Worm (Caenorhabditis elegans): Measurements from ENCODE around the gene flp-28.

Gene flp-28

ce11 chrX:10092864-10093263, 5.1 kb upstream of the flp-28 start, which contains the start of gene flp-3:
TSS of gene flp-3 (minus strand) at chrX:10092964.
- TF ChIP-seq hmg-4 (GFP tag; optimal IDR thresholded peaks at IDR 0.05) (no peak), B0310.2 (tag; optimal IDR thresholded peaks at IDR 0.05) (no peak), aly-1 (tag; optimal IDR thresholded peaks at IDR 0.05) (no peak), tbx-37 (GFP tag; conservative IDR thresholded peaks at IDR 0.05) (no peak), hnd-1 (tag; optimal IDR thresholded peaks at IDR 0.05) (no peak), hmbx-1 (tag; optimal IDR thresholded peaks at IDR 0.05) (no peak), tbx-11 (GFP tag; IDR thresholded peaks at IDR 0.05) (no peak), tra-4 (tag; optimal IDR thresholded peaks at IDR 0.05) (no peak), flt-1 (GFP tag; IDR thresholded peaks at IDR 0.05) (no peak), sea-1 (GFP tag; conservative IDR thresholded peaks at IDR 0.05) (no peak), ceh-13 (GFP tag; optimal IDR thresholded peaks at IDR 0.05) (no peak), scrt-1 (GFP tag; IDR thresholded peaks at IDR 0.05) (no peak), ets-7 (tag; optimal IDR thresholded peaks at IDR 0.05) (no peak), ama-1 (optimal IDR thresholded peaks at IDR 0.05) (no peak), ceh-36 (tag; optimal IDR thresholded peaks at IDR 0.05) (no peak), pes-1 (GFP tag; IDR thresholded peaks at IDR 0.05) (no peak), F13C5.2 (tag; optimal IDR thresholded peaks at IDR 0.05) (no peak)

- TF ChIP-seq ama-1 (optimal IDR thresholded peaks at IDR 0.05) (no peak), scrt-1 (GFP tag; IDR thresholded peaks at IDR 0.05) (no peak), ceh-36 (tag; optimal IDR thresholded peaks at IDR 0.05) (no peak), pes-1 (GFP tag; IDR thresholded peaks at IDR 0.05) (no peak), hnd-1 (tag; optimal IDR thresholded peaks at IDR 0.05) (no peak), F13C5.2 (tag; optimal IDR thresholded peaks at IDR 0.05) (no peak), B0310.2 (tag; optimal IDR thresholded peaks at IDR 0.05) (no peak), hmbx-1 (tag; optimal IDR thresholded peaks at IDR 0.05) (no peak), hmg-4 (GFP tag; optimal IDR thresholded peaks at IDR 0.05) (no peak), tbx-11 (GFP tag; IDR thresholded peaks at IDR 0.05) (no peak), flt-1 (GFP tag; IDR thresholded peaks at IDR 0.05) (no peak), tra-4 (tag; optimal IDR thresholded peaks at IDR 0.05) (no peak), aly-1 (tag; optimal IDR thresholded peaks at IDR 0.05) (no peak), tbx-37 (GFP tag; conservative IDR thresholded peaks at IDR 0.05) (no peak), sea-1 (GFP tag; conservative IDR thresholded peaks at IDR 0.05) (no peak), ets-7 (tag; optimal IDR thresholded peaks at IDR 0.05) (no peak), ceh-13 (GFP tag; optimal IDR thresholded peaks at IDR 0.05) (no peak)
Measured at ce11 chrX:10085073-10085472, 2.7 kb downstream of the flp-28 start.

ce11 chrX:10084050-10084672, 3.6 kb downstream of the flp-28 start, which contains the start of gene W07E11.1:
TSS of gene W07E11.1 (plus strand) at chrX:10084622.
- TF ChIP-seq hmg-4 (GFP tag; optimal IDR thresholded peaks at IDR 0.05), result no peak
- no peak for TF ChIP-seq hmbx-1 (tag; optimal IDR thresholded peaks at IDR 0.05)
- no peak for TF ChIP-seq tbx-11 (GFP tag; IDR thresholded peaks at IDR 0.05)
- no peak for TF ChIP-seq tbx-37 (GFP tag; conservative IDR thresholded peaks at IDR 0.05)
- no peak for TF ChIP-seq pes-1 (GFP tag; IDR thresholded peaks at IDR 0.05)
- no peak for TF ChIP-seq B0310.2 (tag; optimal IDR thresholded peaks at IDR 0.05)
- TF ChIP-seq F13C5.2 (tag; optimal IDR thresholded peaks at IDR 0.05), result no peak

- no peak for TF ChIP-seq ama-1 (optimal IDR thresholded peaks at IDR 0.05)
- no peak for TF ChIP-seq F13C5.2 (tag; optimal IDR thresholded peaks at IDR 0.05)
- no peak for TF ChIP-seq pes-1 (GFP tag; IDR thresholded peaks at IDR 0.05)
- no peak for TF ChIP-seq tbx-11 (GFP tag; IDR thresholded peaks at IDR 0.05)
- TF ChIP-seq hmg-4 (GFP tag; optimal IDR thresholded peaks at IDR 0.05), result no peak
- TF ChIP-seq hnd-1 (tag; optimal IDR thresholded peaks at IDR 0.05), result no peak
- TF ChIP-seq tra-4 (tag; optimal IDR thresholded peaks at IDR 0.05), result no peak
- no peak for TF ChIP-seq scrt-1 (GFP tag; IDR thresholded peaks at IDR 0.05)
- TF ChIP-seq ceh-36 (tag; optimal IDR thresholded peaks at IDR 0.05), result no peak
- TF ChIP-seq ets-7 (tag; optimal IDR thresholded peaks at IDR 0.05), result no peak
- no peak for TF ChIP-seq B0310.2 (tag; optimal IDR thresholded peaks at IDR 0.05)
- TF ChIP-seq aly-1 (tag; optimal IDR thresholded peaks at IDR 0.05), result no peak
Measured at ce11 chrX:10083272-10083671, 4.5 kb downstream of the flp-28 start.

- TF ChIP-seq tbx-37 (GFP tag; conservative IDR thresholded peaks at IDR 0.05) (no peak), hmg-4 (GFP tag; optimal IDR thresholded peaks at IDR 0.05) (no peak), B0310.2 (tag; optimal IDR thresholded peaks at IDR 0.05) (no peak), ets-7 (tag; optimal IDR thresholded peaks at IDR 0.05) (no peak), hmbx-1 (tag; optimal IDR thresholded peaks at IDR 0.05) (no peak), tra-4 (tag; optimal IDR thresholded peaks at IDR 0.05) (no peak), tbx-11 (GFP tag; IDR thresholded peaks at IDR 0.05) (no peak), flt-1 (GFP tag; IDR thresholded peaks at IDR 0.05) (no peak), F13C5.2 (tag; optimal IDR thresholded peaks at IDR 0.05) (no peak), sea-1 (GFP tag; conservative IDR thresholded peaks at IDR 0.05) (no peak), ceh-36 (tag; optimal IDR thresholded peaks at IDR 0.05) (no peak), ama-1 (optimal IDR thresholded peaks at IDR 0.05) (no peak), hnd-1 (tag; optimal IDR thresholded peaks at IDR 0.05) (no peak), ceh-13 (GFP tag; optimal IDR thresholded peaks at IDR 0.05) (no peak), scrt-1 (GFP tag; IDR thresholded peaks at IDR 0.05) (no peak), pes-1 (GFP tag; IDR thresholded peaks at IDR 0.05) (no peak), aly-1 (tag; optimal IDR thresholded peaks at IDR 0.05) (no peak)
Measured at ce11 chrX:10081077-10081476, 6.7 kb downstream of the flp-28 start.

- TF ChIP-seq B0310.2 (tag; optimal IDR thresholded peaks at IDR 0.05), result no peak
- no peak for TF ChIP-seq hmg-4 (GFP tag; optimal IDR thresholded peaks at IDR 0.05)
- no peak for TF ChIP-seq ets-7 (tag; optimal IDR thresholded peaks at IDR 0.05)
- TF ChIP-seq pes-1 (GFP tag; IDR thresholded peaks at IDR 0.05), result no peak
- TF ChIP-seq aly-1 (tag; optimal IDR thresholded peaks at IDR 0.05), result no peak
Measured at ce11 chrX:10079230-10079629, 8.5 kb downstream of the flp-28 start.

- TF ChIP-seq B0310.2 (tag; optimal IDR thresholded peaks at IDR 0.05), result no peak
- TF ChIP-seq ets-7 (tag; optimal IDR thresholded peaks at IDR 0.05), result no peak
- TF ChIP-seq hmbx-1 (tag; optimal IDR thresholded peaks at IDR 0.05), result no peak
- no peak for TF ChIP-seq hmg-4 (GFP tag; optimal IDR thresholded peaks at IDR 0.05)
- no peak for TF ChIP-seq tbx-11 (GFP tag; IDR thresholded peaks at IDR 0.05)
- TF ChIP-seq ceh-13 (GFP tag; optimal IDR thresholded peaks at IDR 0.05), result no peak
- no peak for TF ChIP-seq ceh-36 (tag; optimal IDR thresholded peaks at IDR 0.05)
- TF ChIP-seq tra-4 (tag; optimal IDR thresholded peaks at IDR 0.05), result no peak
- TF ChIP-seq sea-1 (GFP tag; conservative IDR thresholded peaks at IDR 0.05), result no peak
- no peak for TF ChIP-seq pes-1 (GFP tag; IDR thresholded peaks at IDR 0.05)
- TF ChIP-seq aly-1 (tag; optimal IDR thresholded peaks at IDR 0.05), result no peak
- no peak for TF ChIP-seq ama-1 (optimal IDR thresholded peaks at IDR 0.05)
- TF ChIP-seq tbx-37 (GFP tag; conservative IDR thresholded peaks at IDR 0.05), result no peak
- TF ChIP-seq F13C5.2 (tag; optimal IDR thresholded peaks at IDR 0.05), result no peak
- TF ChIP-seq hnd-1 (tag; optimal IDR thresholded peaks at IDR 0.05), result no peak
- TF ChIP-seq flt-1 (GFP tag; IDR thresholded peaks at IDR 0.05), result no peak
- TF ChIP-seq scrt-1 (GFP tag; IDR thresholded peaks at IDR 0.05), result no peak
Measured at ce11 chrX:10078637-10079036, 9.1 kb downstream of the flp-28 start.

All from whole organism, early embryonic.